Fruit fly (Drosophila melanogaster) whole organism, embryonic: ENCODE measurements around the gene lectin-30A.
A peak's percentile ranks its signal among the peaks of the same experiment; 100 is the strongest.

ENCODE experiments used
- Asciz ChIP-seq: fragments of 200-800 bp; sonication (Bioruptor generic); optimal IDR thresholded peaks from 2 replicates; lab custom pipeline; 2017; ENCODE audit warnings: missing biosample characterization, mild to moderate bottlenecking, missing genetic modification characterization, missing genetic modification reagents
- CG10321 ChIP-seq: fragments of 200-800 bp; sonication (Bioruptor generic); IDR thresholded peaks from 2 replicates; pipeline ENCODE4 v1.3.6; 2022; ENCODE audit warnings: missing biosample characterization, missing genetic modification characterization
- CG10462 ChIP-seq: fragments of 200-800 bp; sonication (Bioruptor generic); optimal IDR thresholded peaks from 2 replicates; lab custom pipeline; 2016; ENCODE audit warnings: missing biosample characterization, missing genetic modification characterization
- CG11247 ChIP-seq: fragments of 200-800 bp; sonication (Bioruptor generic); IDR thresholded peaks from 2 replicates; pipeline ENCODE4 v1.3.6; 2022; ENCODE audit warnings: missing biosample characterization, missing genetic modification characterization
- CG12155 ChIP-seq: fragments of 200-800 bp; sonication (Bioruptor generic); optimal IDR thresholded peaks from 3 replicates; lab custom pipeline; 2016; ENCODE audit warnings: missing biosample characterization, missing genetic modification characterization
- CG13296 ChIP-seq: fragments of 200-800 bp; sonication (Bioruptor generic); optimal IDR thresholded peaks from 3 replicates; lab custom pipeline; 2018; ENCODE audit warnings: missing biosample characterization, mild to moderate bottlenecking, missing genetic modification characterization
- CG15011 ChIP-seq: fragments of 200-800 bp; sonication (Bioruptor generic); optimal IDR thresholded peaks from 3 replicates; lab custom pipeline; 2018; ENCODE audit warnings: missing biosample characterization, mild to moderate bottlenecking, missing genetic modification characterization
- CG15269 ChIP-seq: fragments of 200-800 bp; sonication (Bioruptor generic); optimal IDR thresholded peaks from 2 replicates; lab custom pipeline; 2018; ENCODE audit warnings: missing biosample characterization, mild to moderate bottlenecking, missing genetic modification characterization, moderate library complexity
- CG15514 ChIP-seq: fragments of 200-800 bp; sonication (Bioruptor generic); optimal IDR thresholded peaks from 3 replicates; lab custom pipeline; 2017; ENCODE audit warnings: missing biosample characterization, missing genetic modification characterization, mild to moderate bottlenecking, moderate library complexity, missing genetic modification reagents
- CG17361 ChIP-seq: fragments of 200-800 bp; sonication (Bioruptor generic); IDR thresholded peaks from 3 replicates; pipeline ENCODE4 v1.3.6; 2022; ENCODE audit warnings: missing biosample characterization, missing genetic modification characterization
- CG17568 ChIP-seq: fragments of 200-800 bp; sonication (Bioruptor generic); optimal IDR thresholded peaks from 2 replicates; lab custom pipeline; 2018; ENCODE audit warnings: missing biosample characterization, mild to moderate bottlenecking, missing genetic modification characterization, moderate library complexity
- CG18476 ChIP-seq: fragments of 200-800 bp; sonication (Bioruptor generic); optimal IDR thresholded peaks from 2 replicates; lab custom pipeline; 2016; ENCODE audit warnings: missing biosample characterization, mild to moderate bottlenecking, missing genetic modification characterization
- CG3065 ChIP-seq: fragments of 200-800 bp; sonication (Bioruptor generic); optimal IDR thresholded peaks from 2 replicates; lab custom pipeline; 2016; ENCODE audit warnings: missing biosample characterization, missing genetic modification characterization
- CG3838 ChIP-seq: fragments of 200-800 bp; sonication (Bioruptor generic); optimal IDR thresholded peaks from 3 replicates; lab custom pipeline; 2016; ENCODE audit warnings: missing biosample characterization, missing genetic modification characterization
- CG5953 ChIP-seq: fragments of 200-800 bp; sonication (Bioruptor generic); IDR thresholded peaks from 2 replicates; pipeline ENCODE4 v1.3.6; 2022; ENCODE audit warnings: missing biosample characterization, missing genetic modification characterization
- CG6854 ChIP-seq: fragments of 200-800 bp; sonication (Bioruptor generic); optimal IDR thresholded peaks from 3 replicates; lab custom pipeline; 2017; ENCODE audit warnings: missing biosample characterization, mild to moderate bottlenecking, missing genetic modification characterization
- CG7786 ChIP-seq: fragments of 200-800 bp; sonication (Bioruptor generic); optimal IDR thresholded peaks from 2 replicates; lab custom pipeline; 2016; ENCODE audit warnings: missing biosample characterization, missing genetic modification characterization
- CG8089 ChIP-seq: fragments of 200-800 bp; sonication (Bioruptor generic); optimal IDR thresholded peaks from 3 replicates; lab custom pipeline; 2016; ENCODE audit warnings: missing biosample characterization, missing genetic modification characterization
- CG8281 ChIP-seq: fragments of 200-800 bp; sonication (Bioruptor generic); optimal IDR thresholded peaks from 2 replicates; lab custom pipeline; 2018; ENCODE audit warnings: missing biosample characterization, mild to moderate bottlenecking, missing genetic modification characterization, moderate library complexity
- D ChIP-seq, 2 experiments: fragments of 200-800 bp in 1 of 2; fragments of >200 bp in 1 of 2; sonication (Bioruptor generic) in 1 of 2; optimal IDR thresholded peaks; 2 replicates in 1 of 2; 3 replicates in 1 of 2; lab custom pipeline; 2017; ENCODE audit warnings: mild to moderate bottlenecking in 1 of 2, missing biosample characterization in 1 of 2, missing genetic modification characterization in 1 of 2, missing genetic modification reagents in 1 of 2
- Deaf1 ChIP-seq: fragments of 200-800 bp; optimal IDR thresholded peaks from 3 replicates; lab custom pipeline; 2019; ENCODE audit warnings: missing biosample characterization, mild to moderate bottlenecking, missing genetic modification characterization, moderate library complexity
- Dip3 ChIP-seq: fragments of 200-800 bp; sonication (Bioruptor generic); optimal IDR thresholded peaks from 3 replicates; lab custom pipeline; 2016; ENCODE audit warnings: missing biosample characterization, missing genetic modification characterization
- Fer2 ChIP-seq: fragments of 200-800 bp; sonication (Bioruptor generic); optimal IDR thresholded peaks from 2 replicates; lab custom pipeline; 2018; ENCODE audit warnings: missing biosample characterization, mild to moderate bottlenecking, missing genetic modification characterization, moderate library complexity
- Gug ChIP-seq: fragments of 200-800 bp; sonication (Bioruptor generic); IDR thresholded peaks from 4 replicates; pipeline ENCODE4 v1.3.6; 2022; ENCODE audit warnings: missing biosample characterization, missing genetic modification characterization
- HmgZ ChIP-seq: fragments of 200-800 bp; sonication (Bioruptor generic); optimal IDR thresholded peaks from 2 replicates; lab custom pipeline; 2018; ENCODE audit warnings: missing biosample characterization, mild to moderate bottlenecking, missing genetic modification characterization
- Lim3 ChIP-seq: fragments of 200-800 bp; sonication (Bioruptor generic); IDR thresholded peaks from 2 replicates; pipeline ENCODE4 v1.3.6; 2022; ENCODE audit warnings: missing biosample characterization, missing genetic modification characterization
- Med ChIP-seq: fragments of 200-800 bp; sonication (Bioruptor generic); peaks from one replicate; lab custom pipeline; 2016; ENCODE audit warnings: missing biosample characterization, missing genetic modification characterization, mild to moderate bottlenecking, inconsistent platforms, moderate library complexity
- Meics ChIP-seq: fragments of 200-800 bp; sonication (Bioruptor generic); optimal IDR thresholded peaks from 2 replicates; lab custom pipeline; 2017; ENCODE audit warnings: missing biosample characterization, mild to moderate bottlenecking, missing genetic modification characterization
- Oaz ChIP-seq: fragments of 200-800 bp; sonication (Bioruptor generic); IDR thresholded peaks from 2 replicates; pipeline ENCODE4 v1.3.6; 2022; ENCODE audit warnings: missing biosample characterization, missing genetic modification characterization
- Sox100B ChIP-seq: fragments of 200-800 bp; sonication (Bioruptor generic); optimal IDR thresholded peaks from 3 replicates; lab custom pipeline; 2018; ENCODE audit warnings: missing biosample characterization, mild to moderate bottlenecking, missing genetic modification characterization
- crc ChIP-seq: fragments of 200-800 bp; sonication (Bioruptor generic); optimal IDR thresholded peaks from 2 replicates; lab custom pipeline; 2016; ENCODE audit warnings: missing biosample characterization, missing genetic modification characterization
- crol ChIP-seq: fragments of 200-800 bp; sonication (Bioruptor generic); IDR thresholded peaks from 2 replicates; pipeline ENCODE4 v1.3.6; 2022; ENCODE audit warnings: missing biosample characterization, missing genetic modification characterization
- dmrt11E ChIP-seq: fragments of 200-800 bp; sonication (Bioruptor generic); optimal IDR thresholded peaks from 3 replicates; lab custom pipeline; 2018; ENCODE audit warnings: missing biosample characterization, mild to moderate bottlenecking, missing genetic modification characterization, moderate library complexity
- esg ChIP-seq: fragments of 200-800 bp; sonication (Bioruptor generic); conservative IDR thresholded peaks from 2 replicates; pipeline ENCODE4 v1.3.6; 2022; ENCODE audit warnings: missing biosample characterization, missing genetic modification characterization
- ewg ChIP-seq: fragments of 200-800 bp; sonication (Bioruptor generic); optimal IDR thresholded peaks from 3 replicates; lab custom pipeline; 2017; ENCODE audit warnings: mild to moderate bottlenecking, missing biosample characterization, missing genetic modification reagents, missing genetic modification characterization
- gsb ChIP-seq: fragments of 200-800 bp; sonication (Bioruptor generic); IDR thresholded peaks from 2 replicates; pipeline ENCODE4 v1.3.6; 2022; ENCODE audit warnings: missing biosample characterization, missing genetic modification characterization
- hkb ChIP-seq, 2 experiments: fragments of 200-800 bp in 1 of 2; fragments of >200 bp in 1 of 2; sonication (Bioruptor generic) in 1 of 2; IDR thresholded peaks in 1 of 2; optimal IDR thresholded peaks in 1 of 2; 2 replicates each; pipeline versions ENCODE4 v1.3.6 to Lab custom; 2017 to 2022; ENCODE audit warnings: missing biosample characterization in 1 of 2, missing genetic modification characterization in 1 of 2
- jing ChIP-seq: fragments of 200-800 bp; sonication (Bioruptor generic); optimal IDR thresholded peaks from 2 replicates; lab custom pipeline; 2018; ENCODE audit warnings: missing biosample characterization, mild to moderate bottlenecking, missing genetic modification characterization
- lola ChIP-seq, 3 experiments: fragments of >200 bp in 2 of 3; fragments of 200-800 bp in 1 of 3; sonication (Bioruptor generic) in 1 of 3; optimal IDR thresholded peaks; 2 replicates each; lab custom pipeline; 2017 to 2019; ENCODE audit warnings: missing biosample characterization in 3 of 3, missing genetic modification characterization in 3 of 3, mild to moderate bottlenecking in 1 of 3, moderate library complexity in 1 of 3
- lov ChIP-seq, 2 experiments: fragments of 200-800 bp in 1 of 2; fragments of >200 bp in 1 of 2; sonication (Bioruptor generic) in 1 of 2; IDR thresholded peaks in 1 of 2; optimal IDR thresholded peaks in 1 of 2; 2 replicates in 1 of 2; 3 replicates in 1 of 2; pipeline versions ENCODE4 v1.3.6 to Lab custom; 2017 to 2022; ENCODE audit warnings: missing biosample characterization in 1 of 2, missing genetic modification characterization in 1 of 2
- mam ChIP-seq: fragments of 200-800 bp; sonication (Bioruptor generic); optimal IDR thresholded peaks from 3 replicates; lab custom pipeline; 2016; ENCODE audit warnings: missing biosample characterization, missing genetic modification characterization
- ranshi ChIP-seq: fragments of 200-800 bp; sonication (Bioruptor generic); IDR thresholded peaks from 2 replicates; pipeline ENCODE4 v1.3.6; 2022; ENCODE audit warnings: missing biosample characterization, missing genetic modification characterization
- slou ChIP-seq: fragments of 200-800 bp; sonication (Bioruptor generic); optimal IDR thresholded peaks from 3 replicates; lab custom pipeline; 2016; ENCODE audit warnings: missing biosample characterization, missing genetic modification characterization
- tap ChIP-seq: fragments of 200-800 bp; optimal IDR thresholded peaks from 3 replicates; lab custom pipeline; 2019; ENCODE audit warnings: missing biosample characterization, mild to moderate bottlenecking, missing genetic modification characterization, moderate library complexity
- unpg ChIP-seq: fragments of 200-800 bp; sonication (Bioruptor generic); optimal IDR thresholded peaks from 3 replicates; lab custom pipeline; 2018; ENCODE audit warnings: missing biosample characterization, mild to moderate bottlenecking, missing genetic modification characterization, moderate library complexity
- vnd ChIP-seq: fragments of 200-800 bp; sonication (Bioruptor generic); IDR thresholded peaks from 3 replicates; pipeline ENCODE4 v1.3.6; 2022; ENCODE audit warnings: missing biosample characterization, missing genetic modification characterization; ENCODE audit not compliant: partially characterized antibody

The lectin-30A gene

DNA sequence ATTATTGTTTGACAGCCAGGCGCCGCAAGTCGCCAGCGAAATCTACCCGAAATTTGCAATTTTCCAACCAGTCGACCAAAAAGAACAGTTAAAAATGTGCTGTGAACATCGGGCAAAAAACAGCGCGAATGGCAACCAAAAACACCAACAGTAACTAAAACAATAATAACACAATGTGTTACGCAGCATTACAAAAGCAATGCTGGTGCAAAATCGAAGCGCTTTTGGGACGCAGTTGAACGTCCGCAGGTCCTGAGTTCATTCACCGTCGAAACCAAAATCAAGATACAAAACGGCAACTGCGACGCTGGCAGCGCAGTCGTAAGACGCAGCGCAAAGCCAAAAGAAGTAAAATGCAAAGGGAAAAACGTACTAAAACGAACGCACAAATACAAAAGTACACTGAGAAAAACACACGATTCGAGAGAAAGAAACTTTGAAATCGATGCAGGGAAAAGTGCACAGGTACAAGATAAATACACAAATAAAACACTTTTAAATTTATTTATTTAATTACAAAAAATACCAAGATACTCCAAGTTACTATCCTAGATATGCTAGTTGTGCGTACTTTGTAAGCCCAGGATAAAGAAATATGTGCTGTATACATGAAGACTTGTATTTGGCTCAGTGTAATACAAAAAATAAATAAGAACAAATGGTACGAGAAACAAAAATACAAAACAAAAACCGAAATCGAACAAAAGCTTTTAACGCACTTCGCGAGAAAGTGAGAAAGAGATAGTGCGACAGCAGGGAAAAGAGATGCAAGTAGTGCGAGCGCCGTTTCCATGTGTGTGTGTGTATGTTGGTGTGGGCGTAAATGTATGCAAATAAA lies 43.6 kb downstream of the lectin-30A start (continued):
- peak; percentile 41 for TF ChIP-seq CG15011 (GFP tag; lab: Kevin White, UChicago)
- no peak for TF ChIP-seq mam (GFP tag; lab: Kevin White, UChicago)
- peak; percentile 20 for TF ChIP-seq CG7786 (GFP tag; lab: Kevin White, UChicago)
- no peak for TF ChIP-seq CG8089 (GFP tag; lab: Kevin White, UChicago)
- TF ChIP-seq CG8281 (tag; lab: Kevin White, UChicago) = peak; percentile 15
- TF ChIP-seq lola (GFP tag; optimal IDR thresholded peaks at IDR 0.05; lab: Kevin White, UChicago) = peak in 1 of 3 experiments; percentile 45
- no peak for TF ChIP-seq CG5953 (GFP tag; lab: Robert Waterston, UW)
- no peak for TF ChIP-seq ranshi (GFP tag; lab: Robert Waterston, UW)
- TF ChIP-seq jing (GFP tag; lab: Kevin White, UChicago) = no peak
- peak; percentile 50 for TF ChIP-seq CG18476 (GFP tag; lab: Kevin White, UChicago)
- no peak for TF ChIP-seq CG10462
- TF ChIP-seq CG3065 = peak; percentile 8
- TF ChIP-seq CG17361 (GFP tag; lab: Robert Waterston, UW) = peak; percentile 74
- TF ChIP-seq CG15269 = peak; percentile 77
- no peak for TF ChIP-seq vnd
- peak; percentile 45; the same call in 1 of the 2 replicates for TF ChIP-seq Oaz (GFP tag; lab: Robert Waterston, UW)
- no peak for TF ChIP-seq D (optimal IDR thresholded peaks at IDR 0.05; lab: Kevin White, UChicago)
- peak; percentile 36 for TF ChIP-seq D (GFP tag; optimal IDR thresholded peaks at IDR 0.05; lab: Kevin White, UChicago)
- no peak for TF ChIP-seq lov (optimal IDR thresholded peaks at IDR 0.05; lab: Kevin White, UChicago)
- TF ChIP-seq lov (GFP tag; IDR thresholded peaks at IDR 0.05; lab: Robert Waterston, UW) = no peak
- TF ChIP-seq crol (GFP tag; lab: Robert Waterston, UW) = no peak
- TF ChIP-seq Meics (GFP tag; lab: Kevin White, UChicago) = peak; percentile 68
- TF ChIP-seq Gug = 0 out of 4 replicates have a peak, but pooled peaks have one; percentile 22
- peak; percentile 64 for TF ChIP-seq Sox100B (GFP tag; lab: Kevin White, UChicago)
- peak; percentile 65 for TF ChIP-seq CG13296
- peak; percentile 65 for TF ChIP-seq CG17568 (GFP tag; lab: Kevin White, UChicago)
- peak; percentile 81 for TF ChIP-seq Med
- no peak for TF ChIP-seq crc (GFP tag; lab: Kevin White, UChicago)
- no peak for TF ChIP-seq Dip3 (GFP tag; lab: Kevin White, UChicago)
- TF ChIP-seq HmgZ (tag; lab: Kevin White, UChicago) = peak; percentile 48
- no peak for TF ChIP-seq Fer2 (tag; lab: Kevin White, UChicago)
- peak; percentile 23 for TF ChIP-seq CG6854 (GFP tag; lab: Kevin White, UChicago)
- peak; percentile 32; the same call in 1 of the 2 replicates for TF ChIP-seq CG11247
- peak; percentile 43 for TF ChIP-seq CG12155
- peak; percentile 46 for TF ChIP-seq CG15514 (GFP tag; lab: Kevin White, UChicago)
- peak; percentile 54 for TF ChIP-seq Asciz (GFP tag; lab: Kevin White, UChicago)
- TF ChIP-seq unpg (GFP tag; lab: Kevin White, UChicago) = peak; percentile 68
- TF ChIP-seq hkb (optimal IDR thresholded peaks at IDR 0.05; lab: Kevin White, UChicago) = no peak
- TF ChIP-seq hkb (GFP tag; IDR thresholded peaks at IDR 0.05; lab: Robert Waterston, UW) = peak; percentile 48; the same call in 1 of the 2 replicates
- TF ChIP-seq dmrt11E (tag; lab: Kevin White, UChicago) = peak; percentile 3
- no peak for TF ChIP-seq slou (GFP tag; lab: Kevin White, UChicago)
- TF ChIP-seq Deaf1 (tag; lab: Kevin White, UChicago) = peak; percentile 47
- no peak for TF ChIP-seq CG3838
- TF ChIP-seq gsb (GFP tag; lab: Robert Waterston, UW) = peak; percentile 45; the same call in 1 of the 2 replicates
- peak; percentile 34 for TF ChIP-seq tap (tag; lab: Kevin White, UChicago)
- TF ChIP-seq ewg = peak; percentile 50
- no peak for TF ChIP-seq Lim3
- TF ChIP-seq esg (GFP tag; lab: Robert Waterston, UW) = peak; percentile 19; the same call in 1 of the 2 replicates
- peak; percentile 77 for TF ChIP-seq CG10321 (GFP tag; lab: Robert Waterston, UW)
